Fruit fly (Drosophila melanogaster): ENCODE data around the gene DNAlig3.

dm6 chr3R:12450713-12451259 lies 49.1 kb upstream of the DNAlig3 start:
- TF ChIP-seq Pif1A (GFP tag; optimal IDR thresholded peaks at IDR 0.05) (no peak), CG8159 (tag; optimal IDR thresholded peaks at IDR 0.05) (no peak), CG8301 (tag; optimal IDR thresholded peaks at IDR 0.05) (no peak), CG34367 (tag; optimal IDR thresholded peaks at IDR 0.05) (no peak), fd96Ca (GFP tag; IDR thresholded peaks at IDR 0.05) (no peak), CG9948 (tag; optimal IDR thresholded peaks at IDR 0.05) (no peak), Ets98B (GFP tag; IDR thresholded peaks at IDR 0.05) (no peak), CG4496 (GFP tag; IDR thresholded peaks at IDR 0.05) (no peak), CG15710 (tag; optimal IDR thresholded peaks at IDR 0.05) (no peak)

Measured in whole organism, pupa.